Worm (Caenorhabditis elegans): ENCODE data around the gene tag-241.

ce11 chrX:11784230-11784629, 39.6 kb upstream of the tag-241 start, which contains the start of gene Y102F5A.1:
- TF ChIP-seq nhr-6 (tag; optimal IDR thresholded peaks at IDR 0.05): no peak
- no peak for TF ChIP-seq lin-39 (tag; optimal IDR thresholded peaks at IDR 0.05)
- TF ChIP-seq egl-27 (tag; optimal IDR thresholded peaks at IDR 0.05): no peak

Data from whole organism, L2 larva.